Comparison of ENCODE assay signal across 4 worm cellular contexts in genomic region chrX:14960841-14961240, ce11.
A peak's percentile ranks its signal among the peaks of the same experiment; 100 is the strongest.
TF ChIP-seq lines count a peak whose summit lies in the region.

No protein-coding gene starts in this region.

TF ChIP-seq in whole organism, L4 larva, 104 proteins besides CTCF, POLR2A, EP300 and RAD21:
- no peak for TF ChIP-seq zag-1 (tag; optimal IDR thresholded peaks at IDR 0.05; lab: Kevin White, UChicago)
- TF ChIP-seq madf-5 (GFP tag; IDR thresholded peaks at IDR 0.05; lab: Robert Waterston, UW): 0 out of 4 replicates have a peak, but pooled peaks of 1 of the 2 experiments have one; percentile 43
- TF ChIP-seq set-16 (GFP tag; IDR thresholded peaks at IDR 0.05; lab: Robert Waterston, UW): peak; percentile 92

TF ChIP-seq in whole organism, early embryonic, 17 proteins besides CTCF, POLR2A, EP300 and RAD21:
- no peak for TF ChIP-seq flt-1 (GFP tag; IDR thresholded peaks at IDR 0.05; lab: Robert Waterston, UW)
- TF ChIP-seq scrt-1 (GFP tag; IDR thresholded peaks at IDR 0.05; lab: Robert Waterston, UW): peak; percentile 24; the same call in 1 of the 2 replicates
- TF ChIP-seq sea-1 (GFP tag; conservative IDR thresholded peaks at IDR 0.05; lab: Robert Waterston, UW): no peak
- TF ChIP-seq hmg-4 (GFP tag; optimal IDR thresholded peaks at IDR 0.05; lab: Kevin White, UChicago): no peak
- TF ChIP-seq ama-1 (optimal IDR thresholded peaks at IDR 0.05; lab: Kevin White, UChicago): no peak
- TF ChIP-seq ets-7 (tag; optimal IDR thresholded peaks at IDR 0.05; lab: Kevin White, UChicago): no peak

TF ChIP-seq in whole organism, late embryonic, 69 proteins besides CTCF, POLR2A, EP300 and RAD21:
- TF ChIP-seq tbx-7 (tag; optimal IDR thresholded peaks at IDR 0.05; lab: Kevin White, UChicago) (no peak), unc-55 (GFP tag; optimal IDR thresholded peaks at IDR 0.05; lab: Kevin White, UChicago) (no peak), pros-1 (tag; optimal IDR thresholded peaks at IDR 0.05; lab: Kevin White, UChicago) (peak; percentile 1)

TF ChIP-seq in whole organism, young adult, 124 proteins besides CTCF, POLR2A, EP300 and RAD21:
- TF ChIP-seq athp-1 (tag; optimal IDR thresholded peaks at IDR 0.05; lab: Kevin White, UChicago) (no peak), F55B11.4 (tag; optimal IDR thresholded peaks at IDR 0.05; lab: Kevin White, UChicago; ENCODE audit: borderline replicate concordance, insufficient read depth) (no peak), zfh-2 (GFP tag; conservative IDR thresholded peaks at IDR 0.05; lab: Robert Waterston, UW) (peak; percentile 90), ztf-25 (GFP tag; IDR thresholded peaks at IDR 0.05; lab: Robert Waterston, UW) (no peak), mcd-1 (GFP tag; IDR thresholded peaks at IDR 0.05; lab: Robert Waterston, UW) (0 out of 2 replicates have a peak, but pooled peaks have one; percentile 12), F22D6.2 (tag; optimal IDR thresholded peaks at IDR 0.05; lab: Kevin White, UChicago) (no peak), snpc-3.4 (tag; optimal IDR thresholded peaks at IDR 0.05; lab: Kevin White, UChicago) (no peak), ceh-40 (GFP tag; IDR thresholded peaks at IDR 0.05; lab: Robert Waterston, UW) (no peak), attf-5 (GFP tag; optimal IDR thresholded peaks at IDR 0.05; lab: Kevin White, UChicago) (no peak), let-526 (GFP tag; IDR thresholded peaks at IDR 0.05; lab: Robert Waterston, UW) (no peak), nhr-179 (tag; optimal IDR thresholded peaks at IDR 0.05; lab: Kevin White, UChicago) (no peak), egrh-3 (GFP tag; IDR thresholded peaks at IDR 0.05; lab: Robert Waterston, UW) (peak; percentile 76), attf-6 (GFP tag; IDR thresholded peaks at IDR 0.05; lab: Robert Waterston, UW) (no peak), ztf-6 (GFP tag; IDR thresholded peaks at IDR 0.05; lab: Robert Waterston, UW) (no peak)
